Worm (Caenorhabditis elegans) whole organism, L3 larva: ENCODE measurements around the gene clp-10.

Source experiments
- R02D3.7 ChIP-seq: fragments of 150-350 bp; optimal IDR thresholded peaks from 2 replicates; lab custom pipeline; 2014; ENCODE audit warnings: missing biosample characterization, missing genetic modification characterization
- ZK546.5 ChIP-seq: sonication (generic microtip); optimal IDR thresholded peaks from 2 replicates; lab custom pipeline; 2017; ENCODE audit warnings: missing biosample characterization, missing genetic modification characterization
- daf-12 ChIP-seq: fragments of 150-350 bp; optimal IDR thresholded peaks from 2 replicates; lab custom pipeline; 2014; ENCODE audit warnings: missing biosample characterization, missing genetic modification reagents, missing genetic modification characterization
- fkh-10 ChIP-seq: sonication (generic microtip); optimal IDR thresholded peaks from 2 replicates; lab custom pipeline; 2017; ENCODE audit warnings: missing biosample characterization, missing genetic modification reagents, missing genetic modification characterization
- hmg-11 ChIP-seq: sonication (generic microtip); optimal IDR thresholded peaks from 2 replicates; lab custom pipeline; 2016; ENCODE audit warnings: missing genetic modification characterization, missing compliant biosample characterization
- lin-15B ChIP-seq: fragments of 150-350 bp; optimal IDR thresholded peaks from 2 replicates; lab custom pipeline; 2014; ENCODE audit warnings: missing biosample characterization, missing genetic modification characterization
- lin-39 ChIP-seq: fragments of 150-350 bp; optimal IDR thresholded peaks from 2 replicates; lab custom pipeline; 2018; ENCODE audit warnings: missing biosample characterization, missing genetic modification reagents, missing genetic modification characterization
- nfya-1 ChIP-seq: sonication (generic microtip); optimal IDR thresholded peaks from 2 replicates; lab custom pipeline; 2017; ENCODE audit warnings: missing genetic modification characterization, mild to moderate bottlenecking, missing compliant biosample characterization, antibody characterized with exemption, moderate library complexity; ENCODE audit not compliant: insufficient read depth
- nhr-25 ChIP-seq: sonication (generic microtip); optimal IDR thresholded peaks from 2 replicates; lab custom pipeline; 2017; ENCODE audit warnings: missing biosample characterization, missing genetic modification characterization
- nhr-76 ChIP-seq: fragments of 150-350 bp; sonication (generic microtip); optimal IDR thresholded peaks from 5 replicates; lab custom pipeline; 2014; ENCODE audit warnings: missing biosample characterization, missing genetic modification characterization
- pha-4 ChIP-seq: fragments of 150-350 bp; optimal IDR thresholded peaks from 2 replicates; lab custom pipeline; 2014; ENCODE audit warnings: missing biosample characterization, missing genetic modification reagents, missing genetic modification characterization
- snpc-4 ChIP-seq: fragments of 150-350 bp; optimal IDR thresholded peaks from 2 replicates; lab custom pipeline; 2014; ENCODE audit warnings: missing biosample characterization, missing genetic modification characterization
- tbx-2 ChIP-seq: sonication (generic microtip); optimal IDR thresholded peaks from 2 replicates; lab custom pipeline; 2016; ENCODE audit warnings: mild to moderate bottlenecking, missing genetic modification characterization, missing compliant biosample characterization
- zag-1 ChIP-seq: fragments of 150-350 bp; optimal IDR thresholded peaks from 2 replicates; lab custom pipeline; 2014; ENCODE audit warnings: missing biosample characterization, missing genetic modification characterization

ce11 chrIII:63584-64316 lies 25.7 kb upstream of the clp-10 start:
- TF ChIP-seq R02D3.7 (tag; lab: Kevin White, UChicago): no peak
- TF ChIP-seq hmg-11 (tag; lab: Kevin White, UChicago): no peak
- no peak for TF ChIP-seq daf-12 (tag; lab: Kevin White, UChicago)
- TF ChIP-seq nhr-76 (tag; lab: Kevin White, UChicago): no peak
- TF ChIP-seq lin-15B (tag; lab: Kevin White, UChicago): no peak
- no peak for TF ChIP-seq zag-1
- no peak for TF ChIP-seq snpc-4 (tag; lab: Kevin White, UChicago)
- no peak for TF ChIP-seq nhr-25 (tag; lab: Kevin White, UChicago)
- TF ChIP-seq fkh-10 (GFP tag; lab: Kevin White, UChicago): no peak
- TF ChIP-seq ZK546.5: no peak
- TF ChIP-seq nfya-1 (tag; lab: Kevin White, UChicago): no peak
- TF ChIP-seq tbx-2 (tag; lab: Kevin White, UChicago): peak; percentile 17
- no peak for TF ChIP-seq lin-39
- no peak for TF ChIP-seq pha-4 (tag; lab: Kevin White, UChicago)
